Worm (Caenorhabditis elegans) whole organism, late embryonic: ENCODE results near the gene F10D2.16.

Experiments used
- F13H6.1 ChIP-seq: sonication (generic microtip); optimal IDR thresholded peaks from 2 replicates; lab custom pipeline; 2016; ENCODE audit warnings: missing genetic modification characterization, missing compliant biosample characterization
- K02D7.2 ChIP-seq: sonication (generic microtip); optimal IDR thresholded peaks from 2 replicates; lab custom pipeline; 2017; ENCODE audit warnings: mild to moderate bottlenecking, missing genetic modification characterization, missing compliant biosample characterization
- elt-2 ChIP-seq: sonication (generic microtip); optimal IDR thresholded peaks from 2 replicates; lab custom pipeline; 2016; ENCODE audit warnings: missing genetic modification reagents, missing genetic modification characterization, missing compliant biosample characterization
- fkh-10 ChIP-seq: fragments of 150-350 bp; optimal IDR thresholded peaks from 2 replicates; lab custom pipeline; 2014; ENCODE audit warnings: missing biosample characterization, missing genetic modification reagents, missing genetic modification characterization
- gmeb-2 ChIP-seq: sonication (generic microtip); optimal IDR thresholded peaks from 2 replicates; lab custom pipeline; 2016; ENCODE audit warnings: missing genetic modification characterization, inconsistent platforms, missing compliant biosample characterization
- mec-3 ChIP-seq: sonication (generic microtip); optimal IDR thresholded peaks from 2 replicates; lab custom pipeline; 2016; ENCODE audit warnings: borderline replicate concordance, missing genetic modification characterization, missing compliant biosample characterization
- odd-2 ChIP-seq: sonication (generic microtip); optimal IDR thresholded peaks from 2 replicates; lab custom pipeline; 2017; ENCODE audit warnings: antibody characterized with exemption, mild to moderate bottlenecking, missing genetic modification characterization, missing compliant biosample characterization
- pha-4 ChIP-seq: fragments of 150-350 bp; optimal IDR thresholded peaks from 2 replicates; lab custom pipeline; 2018; ENCODE audit warnings: missing biosample characterization, missing genetic modification reagents, missing genetic modification characterization
- pqm-1 ChIP-seq: sonication (generic microtip); optimal IDR thresholded peaks from 2 replicates; lab custom pipeline; 2016; ENCODE audit warnings: missing genetic modification characterization, missing compliant biosample characterization
- rnt-1 ChIP-seq: sonication (generic microtip); optimal IDR thresholded peaks from 2 replicates; lab custom pipeline; 2016; ENCODE audit warnings: missing genetic modification characterization, missing compliant biosample characterization
- sox-4 ChIP-seq: sonication (generic microtip); optimal IDR thresholded peaks from 2 replicates; lab custom pipeline; 2017; ENCODE audit warnings: mild to moderate bottlenecking, missing genetic modification characterization, inconsistent platforms, missing compliant biosample characterization
- syd-9 ChIP-seq: sonication (generic microtip); optimal IDR thresholded peaks from 2 replicates; lab custom pipeline; 2016; ENCODE audit warnings: mild to moderate bottlenecking, missing genetic modification characterization, moderate library complexity, missing compliant biosample characterization
- tbx-2 ChIP-seq: sonication (generic microtip); optimal IDR thresholded peaks from 2 replicates; lab custom pipeline; 2016; ENCODE audit warnings: missing genetic modification characterization, missing compliant biosample characterization

- TF ChIP-seq syd-9 (tag; lab: Kevin White, UChicago): no peak
- TF ChIP-seq pqm-1: no peak
- no peak for TF ChIP-seq rnt-1 (tag; lab: Kevin White, UChicago)
- no peak for TF ChIP-seq mec-3 (tag; lab: Kevin White, UChicago)
- TF ChIP-seq sox-4 (tag; lab: Kevin White, UChicago): no peak
- no peak for TF ChIP-seq elt-2 (tag; lab: Kevin White, UChicago)
- no peak for TF ChIP-seq gmeb-2 (tag; lab: Kevin White, UChicago)
- no peak for TF ChIP-seq tbx-2 (tag; lab: Kevin White, UChicago)
- TF ChIP-seq fkh-10 (GFP tag; lab: Kevin White, UChicago): no peak
- no peak for TF ChIP-seq odd-2 (tag; lab: Kevin White, UChicago)
- no peak for TF ChIP-seq K02D7.2 (tag; lab: Kevin White, UChicago)
- TF ChIP-seq pha-4 (tag; lab: Kevin White, UChicago): no peak
- no peak for TF ChIP-seq F13H6.1 (tag; lab: Kevin White, UChicago)
Observed at ce11 chrV:7085518-7086104, 48.5 kb upstream of the F10D2.16 start, which contains the start of gene VC5.2.
